Fruit fly (Drosophila melanogaster) whole organism, embryonic: ENCODE measurements around the gene mil.
A peak's percentile ranks its signal among the peaks of the same experiment; 100 is the strongest.

Source experiments
- Blimp-1 ChIP-seq: fragments of 200-800 bp; sonication (Bioruptor generic); optimal IDR thresholded peaks from 3 replicates; lab custom pipeline; 2018; ENCODE audit warnings: missing biosample characterization, missing genetic modification characterization, mild to moderate bottlenecking, moderate library complexity, missing genetic modification reagents
- CG13287 ChIP-seq: fragments of 200-800 bp; sonication (Bioruptor generic); IDR thresholded peaks from 2 replicates; pipeline ENCODE4 v1.3.6; 2022; ENCODE audit warnings: missing biosample characterization, missing genetic modification characterization; ENCODE audit not compliant: partially characterized antibody
- CG13424 ChIP-seq: fragments of 200-800 bp; sonication (Bioruptor generic); optimal IDR thresholded peaks from 2 replicates; lab custom pipeline; 2019; ENCODE audit warnings: missing biosample characterization, mild to moderate bottlenecking, missing genetic modification characterization, moderate library complexity
- CG13775 ChIP-seq: fragments of 200-800 bp; sonication (Bioruptor generic); optimal IDR thresholded peaks from 3 replicates; lab custom pipeline; 2017; ENCODE audit warnings: missing biosample characterization, mild to moderate bottlenecking, missing genetic modification characterization
- CG14667 ChIP-seq: fragments of 200-800 bp; sonication (Bioruptor generic); IDR thresholded peaks from 2 replicates; pipeline ENCODE4 v1.3.6; 2022; ENCODE audit warnings: missing biosample characterization, missing genetic modification characterization
- CG17385 ChIP-seq: fragments of 200-800 bp; sonication (Bioruptor generic); optimal IDR thresholded peaks from 3 replicates; lab custom pipeline; 2018; ENCODE audit warnings: missing biosample characterization, mild to moderate bottlenecking, missing genetic modification characterization
- CG1792 ChIP-seq: fragments of 200-800 bp; sonication (Bioruptor generic); optimal IDR thresholded peaks from 2 replicates; lab custom pipeline; 2016; ENCODE audit warnings: missing biosample characterization, missing genetic modification characterization
- CG18764 ChIP-seq: fragments of 200-800 bp; sonication (Bioruptor generic); optimal IDR thresholded peaks from 3 replicates; lab custom pipeline; 2016; ENCODE audit warnings: missing biosample characterization, missing genetic modification characterization
- CG31224 ChIP-seq: fragments of 200-800 bp; sonication (Bioruptor generic); IDR thresholded peaks from 2 replicates; pipeline ENCODE4 v1.3.6; 2022; ENCODE audit warnings: missing biosample characterization, missing genetic modification characterization
- CG31365 ChIP-seq: fragments of 200-800 bp; sonication (Bioruptor generic); optimal IDR thresholded peaks from 2 replicates; lab custom pipeline; 2018; ENCODE audit warnings: missing biosample characterization, mild to moderate bottlenecking, missing genetic modification characterization
- CG33213 ChIP-seq: fragments of 200-800 bp; sonication (Bioruptor generic); optimal IDR thresholded peaks from 3 replicates; lab custom pipeline; 2016; ENCODE audit warnings: missing biosample characterization, missing genetic modification characterization
- CG3995 ChIP-seq: fragments of 200-800 bp; sonication (Bioruptor generic); optimal IDR thresholded peaks from 3 replicates; lab custom pipeline; 2016; ENCODE audit warnings: missing biosample characterization, missing genetic modification characterization
- CG6813 ChIP-seq: fragments of 200-800 bp; sonication (Bioruptor generic); optimal IDR thresholded peaks from 2 replicates; lab custom pipeline; 2017; ENCODE audit warnings: missing biosample characterization, missing genetic modification characterization, mild to moderate bottlenecking, moderate library complexity, missing genetic modification reagents
- CG8944 ChIP-seq: fragments of 200-800 bp; sonication (Bioruptor generic); optimal IDR thresholded peaks from 3 replicates; lab custom pipeline; 2016; ENCODE audit warnings: missing biosample characterization, missing genetic modification characterization
- CG9215 ChIP-seq: fragments of 200-800 bp; sonication (Bioruptor generic); IDR thresholded peaks from 2 replicates; pipeline ENCODE4 v1.3.6; 2022; ENCODE audit warnings: missing biosample characterization, missing genetic modification characterization
- CG9797 ChIP-seq: fragments of 200-800 bp; sonication (Bioruptor generic); optimal IDR thresholded peaks from 3 replicates; lab custom pipeline; 2018; ENCODE audit warnings: missing biosample characterization, mild to moderate bottlenecking, missing genetic modification characterization
- Dll ChIP-seq: fragments of 200-800 bp; sonication (Bioruptor generic); IDR thresholded peaks from 4 replicates; pipeline ENCODE4 v1.3.6; 2022; ENCODE audit warnings: missing biosample characterization, missing genetic modification characterization; ENCODE audit not compliant: partially characterized antibody
- Dp ChIP-seq: fragments of 200-800 bp; sonication (Bioruptor generic); optimal IDR thresholded peaks from 2 replicates; lab custom pipeline; 2018; ENCODE audit warnings: missing biosample characterization, mild to moderate bottlenecking, missing genetic modification characterization, moderate library complexity
- Hmr ChIP-seq: fragments of 200-800 bp; sonication (Bioruptor generic); optimal IDR thresholded peaks from 3 replicates; lab custom pipeline; 2017; ENCODE audit warnings: mild to moderate bottlenecking, missing biosample characterization, missing genetic modification reagents, missing genetic modification characterization
- Neu2 ChIP-seq: fragments of 200-800 bp; sonication (Bioruptor generic); optimal IDR thresholded peaks from 3 replicates; lab custom pipeline; 2016; ENCODE audit warnings: missing biosample characterization, missing genetic modification characterization, borderline replicate concordance
- Oli ChIP-seq: fragments of 200-800 bp; sonication (Bioruptor generic); optimal IDR thresholded peaks from 2 replicates; lab custom pipeline; 2018; ENCODE audit warnings: missing biosample characterization, mild to moderate bottlenecking, missing genetic modification characterization, moderate library complexity
- Tbp ChIP-seq: fragments of >200 bp; optimal IDR thresholded peaks from 2 replicates; lab custom pipeline; 2018; ENCODE audit warnings: missing biosample characterization, missing genetic modification characterization
- ab ChIP-seq: fragments of 200-800 bp; sonication (Bioruptor generic); optimal IDR thresholded peaks from 2 replicates; lab custom pipeline; 2016; ENCODE audit warnings: missing biosample characterization, missing genetic modification characterization
- bab2 ChIP-seq: fragments of 200-800 bp; sonication (Bioruptor generic); optimal IDR thresholded peaks from 2 replicates; lab custom pipeline; 2016; ENCODE audit warnings: missing biosample characterization, missing genetic modification characterization
- cg ChIP-seq: fragments of 200-800 bp; sonication (Bioruptor generic); optimal IDR thresholded peaks from 3 replicates; lab custom pipeline; 2019; ENCODE audit warnings: missing biosample characterization, mild to moderate bottlenecking, missing genetic modification characterization, moderate library complexity
- corto ChIP-seq: fragments of 200-800 bp; sonication (Bioruptor generic); optimal IDR thresholded peaks from 2 replicates; lab custom pipeline; 2016; ENCODE audit warnings: missing biosample characterization, mild to moderate bottlenecking, missing genetic modification characterization, moderate library complexity
- crc ChIP-seq: fragments of 200-800 bp; sonication (Bioruptor generic); optimal IDR thresholded peaks from 2 replicates; lab custom pipeline; 2016; ENCODE audit warnings: missing biosample characterization, missing genetic modification characterization
- dati ChIP-seq: fragments of 200-800 bp; sonication (Bioruptor generic); IDR thresholded peaks from 2 replicates; pipeline ENCODE4 v1.3.6; 2022; ENCODE audit warnings: missing biosample characterization, missing genetic modification characterization
- dpn ChIP-seq, 2 experiments: fragments of 200-800 bp; sonication (Bioruptor generic); optimal IDR thresholded peaks; 3 replicates each; lab custom pipeline; 2016; ENCODE audit warnings: missing biosample characterization in 2 of 2, missing genetic modification characterization in 2 of 2
- fd3F ChIP-seq: fragments of 200-800 bp; sonication (Bioruptor generic); optimal IDR thresholded peaks from 2 replicates; lab custom pipeline; 2018; ENCODE audit warnings: missing biosample characterization, mild to moderate bottlenecking, missing genetic modification characterization, moderate library complexity
- gfzf ChIP-seq: fragments of 200-800 bp; sonication (Bioruptor generic); optimal IDR thresholded peaks from 2 replicates; lab custom pipeline; 2016; ENCODE audit warnings: missing biosample characterization, mild to moderate bottlenecking, missing genetic modification characterization, moderate library complexity
- ham ChIP-seq: fragments of 200-800 bp; sonication (Bioruptor generic); IDR thresholded peaks from 2 replicates; pipeline ENCODE4 v1.3.6; 2022; ENCODE audit warnings: missing biosample characterization, missing genetic modification characterization
- hbn ChIP-seq: fragments of 200-800 bp; sonication (Bioruptor generic); IDR thresholded peaks from 2 replicates; pipeline ENCODE4 v1.3.6; 2022; ENCODE audit warnings: missing biosample characterization, missing genetic modification characterization; ENCODE audit not compliant: partially characterized antibody
- lbe ChIP-seq: fragments of 200-800 bp; sonication (Bioruptor generic); optimal IDR thresholded peaks from 2 replicates; lab custom pipeline; 2016; ENCODE audit warnings: missing biosample characterization, mild to moderate bottlenecking, missing genetic modification characterization
- lola ChIP-seq, 3 experiments: fragments of >200 bp in 2 of 3; fragments of 200-800 bp in 1 of 3; sonication (Bioruptor generic) in 1 of 3; optimal IDR thresholded peaks; 2 replicates each; lab custom pipeline; 2017 to 2019; ENCODE audit warnings: missing biosample characterization in 3 of 3, missing genetic modification characterization in 3 of 3, mild to moderate bottlenecking in 1 of 3, moderate library complexity in 1 of 3
- lov ChIP-seq, 2 experiments: fragments of 200-800 bp in 1 of 2; fragments of >200 bp in 1 of 2; sonication (Bioruptor generic) in 1 of 2; IDR thresholded peaks in 1 of 2; optimal IDR thresholded peaks in 1 of 2; 2 replicates in 1 of 2; 3 replicates in 1 of 2; pipeline versions ENCODE4 v1.3.6 to Lab custom; 2017 to 2022; ENCODE audit warnings: missing biosample characterization in 1 of 2, missing genetic modification characterization in 1 of 2
- nerfin-2 ChIP-seq: fragments of 200-800 bp; sonication (Bioruptor generic); IDR thresholded peaks from 2 replicates; pipeline ENCODE4 v1.3.6; 2022; ENCODE audit warnings: missing biosample characterization, missing genetic modification characterization; ENCODE audit not compliant: partially characterized antibody
- onecut ChIP-seq: fragments of 200-800 bp; sonication (Bioruptor generic); IDR thresholded peaks from 2 replicates; pipeline ENCODE4 v1.3.6; 2022; ENCODE audit warnings: missing biosample characterization, missing genetic modification characterization
- org-1 ChIP-seq: fragments of 200-800 bp; sonication (Bioruptor generic); optimal IDR thresholded peaks from 2 replicates; lab custom pipeline; 2017; ENCODE audit warnings: missing biosample characterization, missing genetic modification characterization
- pan ChIP-seq, 4 experiments: fragments of >200 bp in 3 of 4; fragments of 200-800 bp in 1 of 4; sonication (Bioruptor generic) in 1 of 4; optimal IDR thresholded peaks in 3 of 4; IDR thresholded peaks in 1 of 4; 2 replicates each; pipeline versions ENCODE4 v1.3.6 to Lab custom; 2017 to 2022; ENCODE audit warnings: missing biosample characterization in 2 of 4, missing genetic modification characterization in 2 of 4, mixed read lengths in 1 of 4
- prd ChIP-seq, 3 experiments: fragments of >200 bp in 2 of 3; fragments of 200-800 bp in 1 of 3; sonication (Bioruptor generic) in 1 of 3; optimal IDR thresholded peaks in 2 of 3; IDR thresholded peaks in 1 of 3; 2 replicates in 2 of 3; 3 replicates in 1 of 3; pipeline versions ENCODE4 v1.3.6 to Lab custom; 2017 to 2022; ENCODE audit warnings: missing biosample characterization in 1 of 3, missing genetic modification characterization in 1 of 3
- slp2 ChIP-seq: fragments of 200-800 bp; sonication (Bioruptor generic); optimal IDR thresholded peaks from 2 replicates; lab custom pipeline; 2016; ENCODE audit warnings: missing biosample characterization, missing genetic modification characterization
- sr ChIP-seq: fragments of 200-800 bp; sonication (Bioruptor generic); IDR thresholded peaks from 3 replicates; pipeline ENCODE4 v1.3.6; 2022; ENCODE audit warnings: missing biosample characterization, missing genetic modification characterization
- tgo ChIP-seq: fragments of 200-800 bp; sonication (Bioruptor generic); IDR thresholded peaks from 3 replicates; pipeline ENCODE4 v1.3.6; 2022; ENCODE audit warnings: missing biosample characterization, missing genetic modification characterization
- trh ChIP-seq: fragments of 200-800 bp; sonication (Bioruptor generic); optimal IDR thresholded peaks from 2 replicates; lab custom pipeline; 2016; ENCODE audit warnings: missing biosample characterization, missing genetic modification characterization
- yki ChIP-seq: fragments of >200 bp; optimal IDR thresholded peaks from 3 replicates; lab custom pipeline; 2018

The mil gene

dm6 chr3R:27937752-27938694, 25.8 kb downstream of the mil start, which contains the start of the genes NSD and BOD1:
NSD (minus strand) TSS chr3R:27937853.
BOD1 (plus strand) TSS chr3R:27938245.
- peak; percentile 63 for TF ChIP-seq CG9215 (GFP tag; lab: Robert Waterston, UW)
- TF ChIP-seq CG31224 (GFP tag; lab: Robert Waterston, UW), result peak; percentile 59
- no peak for TF ChIP-seq CG18764 (GFP tag; lab: Kevin White, UChicago)
- no peak for TF ChIP-seq lbe
- no peak for TF ChIP-seq CG17385 (GFP tag; lab: Kevin White, UChicago)
- TF ChIP-seq Oli (tag; lab: Kevin White, UChicago), result peak; percentile 58
- TF ChIP-seq slp2, result no peak
- TF ChIP-seq tgo (GFP tag; lab: Robert Waterston, UW), result peak; percentile 55
- peak; percentile 71 for TF ChIP-seq CG13775
- TF ChIP-seq lola (GFP tag; optimal IDR thresholded peaks at IDR 0.05; lab: Kevin White, UChicago), result peak in 1 of 3 experiments; percentile 19
- TF ChIP-seq bab2, result no peak
- TF ChIP-seq CG3995 (GFP tag; lab: Kevin White, UChicago), result no peak
- TF ChIP-seq CG31365, result no peak
- TF ChIP-seq prd (optimal IDR thresholded peaks at IDR 0.05; lab: Kevin White, UChicago), result no peak
- TF ChIP-seq prd (GFP tag; IDR thresholded peaks at IDR 0.05; lab: Robert Waterston, UW), result peak; percentile 78
- peak; percentile 85 for TF ChIP-seq CG13287
- no peak for TF ChIP-seq Blimp-1 (GFP tag; lab: Kevin White, UChicago)
- peak; percentile 56 for TF ChIP-seq Hmr
- peak; percentile 45 for TF ChIP-seq CG13424
- TF ChIP-seq Tbp (GFP tag; lab: Kevin White, UChicago), result no peak
- no peak for TF ChIP-seq cg (GFP tag; lab: Kevin White, UChicago)
- no peak for TF ChIP-seq fd3F (GFP tag; lab: Kevin White, UChicago)
- no peak for TF ChIP-seq lov (optimal IDR thresholded peaks at IDR 0.05; lab: Kevin White, UChicago)
- peak; percentile 47; the same call in 1 of the 3 replicates for TF ChIP-seq lov (GFP tag; IDR thresholded peaks at IDR 0.05; lab: Robert Waterston, UW)
- TF ChIP-seq trh (GFP tag; lab: Kevin White, UChicago), result no peak
- no peak for TF ChIP-seq CG33213 (GFP tag; lab: Kevin White, UChicago)
- TF ChIP-seq CG6813 (GFP tag; lab: Kevin White, UChicago), result peak; percentile 21
- no peak for TF ChIP-seq crc (GFP tag; lab: Kevin White, UChicago)
- TF ChIP-seq CG8944 (GFP tag; lab: Kevin White, UChicago), result no peak
- TF ChIP-seq dati (GFP tag; lab: Robert Waterston, UW), result no peak
- TF ChIP-seq corto (GFP tag; lab: Kevin White, UChicago), result no peak
- no peak for TF ChIP-seq ham (GFP tag; lab: Robert Waterston, UW)
- no peak; the same call in 2 of the 3 replicates for TF ChIP-seq sr (GFP tag; lab: Robert Waterston, UW)
- no peak for TF ChIP-seq ab (GFP tag; lab: Kevin White, UChicago)
- TF ChIP-seq onecut, result peak; percentile 47
- TF ChIP-seq hbn (GFP tag; lab: Robert Waterston, UW), result peak; percentile 86
- TF ChIP-seq org-1 (GFP tag; lab: Kevin White, UChicago), result no peak
- no peak for TF ChIP-seq pan (optimal IDR thresholded peaks at IDR 0.05; lab: Kevin White, UChicago)
- TF ChIP-seq pan (GFP tag; optimal IDR thresholded peaks at IDR 0.05 in 1 of 2, IDR thresholded peaks at IDR 0.05 in 1 of 2), result peak in 1 of 2 experiments; percentile 66
- TF ChIP-seq CG9797 (GFP tag; lab: Kevin White, UChicago), result no peak
- peak in 1 of 2 experiments; percentile 47 for TF ChIP-seq dpn (GFP tag; optimal IDR thresholded peaks at IDR 0.05; lab: Kevin White, UChicago)
- no peak for TF ChIP-seq yki (lab: Kevin White, UChicago)
- peak; percentile 58 for TF ChIP-seq CG14667 (GFP tag; lab: Robert Waterston, UW)
- TF ChIP-seq Dll, result peak; percentile 76
- TF ChIP-seq CG1792 (GFP tag; lab: Kevin White, UChicago), result no peak
- peak; percentile 90 for TF ChIP-seq nerfin-2
- TF ChIP-seq Dp (GFP tag; lab: Kevin White, UChicago), result peak; percentile 63
- TF ChIP-seq gfzf (GFP tag; lab: Kevin White, UChicago), result peak; percentile 13
- no peak for TF ChIP-seq Neu2 (GFP tag; lab: Kevin White, UChicago)
